Worm (Caenorhabditis elegans) whole organism, late embryonic: ENCODE results near the gene epg-3.

Experiments used
- ceh-18 ChIP-seq: sonication (generic microtip); optimal IDR thresholded peaks from 2 replicates; lab custom pipeline; 2016; ENCODE audit warnings: missing genetic modification characterization, missing compliant biosample characterization
- ceh-19 ChIP-seq: fragments of 200-800 bp; sonication (Bioruptor generic); optimal IDR thresholded peaks from 2 replicates; lab custom pipeline; 2018; ENCODE audit warnings: mild to moderate bottlenecking, missing genetic modification characterization, missing compliant biosample characterization
- dve-1 ChIP-seq: sonication (generic microtip); optimal IDR thresholded peaks from 2 replicates; lab custom pipeline; 2017; ENCODE audit warnings: antibody characterized with exemption, mild to moderate bottlenecking, missing genetic modification characterization, missing compliant biosample characterization
- elt-2 ChIP-seq: sonication (generic microtip); optimal IDR thresholded peaks from 2 replicates; lab custom pipeline; 2016; ENCODE audit warnings: missing genetic modification reagents, missing genetic modification characterization, missing compliant biosample characterization
- ets-4 ChIP-seq: sonication (generic microtip); optimal IDR thresholded peaks from 2 replicates; lab custom pipeline; 2016; ENCODE audit warnings: missing genetic modification characterization, missing compliant biosample characterization
- hlh-30 ChIP-seq: sonication (generic microtip); optimal IDR thresholded peaks from 2 replicates; lab custom pipeline; 2017; ENCODE audit warnings: antibody characterized with exemption, missing genetic modification characterization, missing compliant biosample characterization; ENCODE audit not compliant: insufficient read depth
- nhr-11 ChIP-seq: fragments of 150-350 bp; optimal IDR thresholded peaks from 2 replicates; lab custom pipeline; 2014; ENCODE audit warnings: missing biosample characterization, missing genetic modification characterization
- pat-9 ChIP-seq: fragments of 200-800 bp; sonication (Bioruptor generic); optimal IDR thresholded peaks from 2 replicates; lab custom pipeline; 2018; ENCODE audit warnings: mild to moderate bottlenecking, missing genetic modification characterization, moderate library complexity, missing compliant biosample characterization
- pha-4 ChIP-seq: fragments of 150-350 bp; optimal IDR thresholded peaks from 2 replicates; lab custom pipeline; 2018; ENCODE audit warnings: missing biosample characterization, missing genetic modification reagents, missing genetic modification characterization
- pqm-1 ChIP-seq: sonication (generic microtip); optimal IDR thresholded peaks from 2 replicates; lab custom pipeline; 2016; ENCODE audit warnings: missing genetic modification characterization, missing compliant biosample characterization
- rnt-1 ChIP-seq: sonication (generic microtip); optimal IDR thresholded peaks from 2 replicates; lab custom pipeline; 2016; ENCODE audit warnings: missing genetic modification characterization, missing compliant biosample characterization
- unc-86 ChIP-seq: sonication (generic microtip); optimal IDR thresholded peaks from 2 replicates; lab custom pipeline; 2016; ENCODE audit warnings: missing genetic modification characterization, missing compliant biosample characterization

- TF ChIP-seq pat-9 (no peak), nhr-11 (tag; lab: Kevin White, UChicago) (no peak), ceh-19 (no peak), ceh-18 (tag; lab: Kevin White, UChicago) (no peak), elt-2 (tag; lab: Kevin White, UChicago) (no peak), hlh-30 (no peak), pqm-1 (no peak), pha-4 (tag; lab: Kevin White, UChicago) (no peak), ets-4 (tag; lab: Kevin White, UChicago) (no peak), rnt-1 (tag; lab: Kevin White, UChicago) (no peak), dve-1 (tag; lab: Kevin White, UChicago) (no peak), unc-86 (tag; lab: Kevin White, UChicago) (no peak)
These were observed 9.5 kb downstream of the epg-3 start for ce11 chrIII:12944064-12944463.
